Worm (Caenorhabditis elegans) whole organism, L4 larva: ENCODE measurements around the gene ceh-30.

Source experiments
- F26F4.8 ChIP-seq: fragments of 200-800 bp; sonication (Bioruptor generic); conservative IDR thresholded peaks from 2 replicates; pipeline ENCODE4 v1.3.6; 2022; ENCODE audit warnings: missing genetic modification characterization, missing compliant biosample characterization
- F37D6.2 ChIP-seq: sonication (generic microtip); optimal IDR thresholded peaks from 2 replicates; lab custom pipeline; 2016; ENCODE audit warnings: mild to moderate bottlenecking, missing genetic modification characterization, missing compliant biosample characterization
- T26A8.4 ChIP-seq: fragments of 200-800 bp; sonication (Bioruptor generic); IDR thresholded peaks from 2 replicates; pipeline ENCODE4 v1.3.6; 2022; ENCODE audit warnings: missing genetic modification characterization, missing compliant biosample characterization
- Y48G9A.11 ChIP-seq: fragments of 200-800 bp; sonication (Bioruptor generic); IDR thresholded peaks from 2 replicates; pipeline ENCODE4 v1.3.6; 2022; ENCODE audit warnings: missing genetic modification reagents, missing genetic modification characterization, missing compliant biosample characterization
- Y5F2A.4 ChIP-seq: fragments of 200-800 bp; sonication (Bioruptor generic); optimal IDR thresholded peaks from 2 replicates; lab custom pipeline; 2018; ENCODE audit warnings: mild to moderate bottlenecking, missing genetic modification characterization, missing compliant biosample characterization
- aha-1 ChIP-seq: fragments of 150-350 bp; peaks from one replicate; lab custom pipeline; 2014; ENCODE audit warnings: missing biosample characterization, missing genetic modification characterization
- arid-1 ChIP-seq: fragments of 200-800 bp; sonication (Bioruptor generic); conservative IDR thresholded peaks from 2 replicates; pipeline ENCODE4 v1.3.6; 2022; ENCODE audit warnings: missing genetic modification reagents, missing genetic modification characterization, missing compliant biosample characterization
- ceh-20 ChIP-seq: fragments of 200-800 bp; sonication (Bioruptor generic); IDR thresholded peaks from 2 replicates; pipeline ENCODE4 v1.3.6; 2022; ENCODE audit warnings: missing genetic modification reagents, missing genetic modification characterization, missing compliant biosample characterization
- ceh-28 ChIP-seq: fragments of 150-350 bp; optimal IDR thresholded peaks from 2 replicates; lab custom pipeline; 2014; ENCODE audit warnings: missing biosample characterization, missing genetic modification reagents, missing genetic modification characterization
- ces-1 ChIP-seq: fragments of 150-350 bp; sonication (generic microtip); optimal IDR thresholded peaks from 4 replicates; lab custom pipeline; 2014; ENCODE audit warnings: missing biosample characterization, missing genetic modification reagents, missing genetic modification characterization
- ctbp-1 ChIP-seq: fragments of 200-800 bp; sonication (Bioruptor generic); IDR thresholded peaks from 2 replicates; pipeline ENCODE4 v1.3.6; 2022; ENCODE audit warnings: missing genetic modification reagents, missing genetic modification characterization, missing compliant biosample characterization
- daf-12 ChIP-seq: fragments of 150-350 bp; optimal IDR thresholded peaks from 2 replicates; lab custom pipeline; 2014; ENCODE audit warnings: missing biosample characterization, missing genetic modification reagents, missing genetic modification characterization
- daf-16 ChIP-seq, 3 experiments: sonication (generic microtip); optimal IDR thresholded peaks; 2 replicates each; lab custom pipeline; 2016 to 2017; ENCODE audit warnings: missing genetic modification characterization in 3 of 3, missing genetic modification reagents in 3 of 3, mild to moderate bottlenecking in 2 of 3, missing compliant biosample characterization in 2 of 3, missing biosample characterization in 1 of 3, moderate library complexity in 1 of 3
- dmd-6 ChIP-seq: fragments of 200-800 bp; sonication (Bioruptor generic); IDR thresholded peaks from 2 replicates; pipeline ENCODE4 v1.3.6; 2022; ENCODE audit warnings: missing genetic modification reagents, missing genetic modification characterization, missing compliant biosample characterization
- dmd-9 ChIP-seq: fragments of 200-800 bp; sonication (Bioruptor generic); IDR thresholded peaks from 2 replicates; pipeline ENCODE4 v1.3.6; 2022; ENCODE audit warnings: missing genetic modification reagents, missing genetic modification characterization, missing compliant biosample characterization
- duxl-1 ChIP-seq: sonication (generic microtip); optimal IDR thresholded peaks from 2 replicates; lab custom pipeline; 2016; ENCODE audit warnings: mild to moderate bottlenecking, missing genetic modification characterization, moderate library complexity, missing compliant biosample characterization; ENCODE audit not compliant: poor library complexity
- dve-1 ChIP-seq: sonication (generic microtip); optimal IDR thresholded peaks from 2 replicates; lab custom pipeline; 2017; ENCODE audit warnings: antibody characterized with exemption, mild to moderate bottlenecking, missing genetic modification characterization, missing compliant biosample characterization; ENCODE audit not compliant: insufficient read depth
- egl-27 ChIP-seq: sonication (generic microtip); optimal IDR thresholded peaks from 3 replicates; lab custom pipeline; 2017; ENCODE audit warnings: missing biosample characterization, missing genetic modification reagents, missing genetic modification characterization
- hlh-11 ChIP-seq: fragments of 200-800 bp; sonication (Bioruptor generic); optimal IDR thresholded peaks from 2 replicates; lab custom pipeline; 2018; ENCODE audit warnings: mild to moderate bottlenecking, missing genetic modification characterization, missing compliant biosample characterization
- hlh-30 ChIP-seq: sonication (generic microtip); optimal IDR thresholded peaks from 2 replicates; lab custom pipeline; 2017; ENCODE audit warnings: antibody characterized with exemption, mild to moderate bottlenecking, missing genetic modification characterization, missing compliant biosample characterization; ENCODE audit not compliant: insufficient read depth
- hmg-1.1 ChIP-seq: fragments of 200-800 bp; sonication (Bioruptor generic); IDR thresholded peaks from 2 replicates; pipeline ENCODE4 v1.3.6; 2022; ENCODE audit warnings: missing genetic modification reagents, missing genetic modification characterization, missing compliant biosample characterization
- lin-15B ChIP-seq: fragments of 150-350 bp; sonication (generic microtip); optimal IDR thresholded peaks from 3 replicates; lab custom pipeline; 2014; ENCODE audit warnings: missing biosample characterization, missing genetic modification characterization
- lin-38 ChIP-seq: fragments of 200-800 bp; sonication (Bioruptor generic); IDR thresholded peaks from 2 replicates; pipeline ENCODE4 v1.3.6; 2022; ENCODE audit warnings: missing genetic modification reagents, missing genetic modification characterization, missing compliant biosample characterization
- lsy-2 ChIP-seq, 2 experiments: fragments of 150-350 bp in 1 of 2; sonication (generic microtip) in 1 of 2; optimal IDR thresholded peaks; 2 replicates each; lab custom pipeline; 2014 to 2017; ENCODE audit warnings: missing biosample characterization in 2 of 2, missing genetic modification characterization in 2 of 2
- mdl-1 ChIP-seq, 2 experiments: fragments of 150-350 bp in 1 of 2; sonication (generic microtip) in 1 of 2; optimal IDR thresholded peaks; 2 replicates each; lab custom pipeline; 2014 to 2017; ENCODE audit warnings: missing biosample characterization in 2 of 2, missing genetic modification characterization in 2 of 2
- mep-1 ChIP-seq: fragments of 150-350 bp; sonication (generic microtip); optimal IDR thresholded peaks from 3 replicates; lab custom pipeline; 2014; ENCODE audit warnings: missing biosample characterization, missing genetic modification characterization
- mes-2 ChIP-seq: sonication (generic microtip); optimal IDR thresholded peaks from 2 replicates; lab custom pipeline; 2016; ENCODE audit warnings: missing genotype, mild to moderate bottlenecking, missing genetic modification characterization, missing compliant biosample characterization; ENCODE audit not compliant: poor library complexity, severe bottlenecking
- mxl-3 ChIP-seq: fragments of 200-800 bp; sonication (Bioruptor generic); optimal IDR thresholded peaks from 2 replicates; lab custom pipeline; 2018; ENCODE audit warnings: mild to moderate bottlenecking, missing genetic modification characterization, missing compliant biosample characterization
- nhr-102 ChIP-seq: sonication (generic microtip); optimal IDR thresholded peaks from 2 replicates; lab custom pipeline; 2016; ENCODE audit warnings: mild to moderate bottlenecking, missing genetic modification characterization, moderate library complexity, missing compliant biosample characterization
- nhr-237 ChIP-seq: sonication (generic microtip); optimal IDR thresholded peaks from 2 replicates; lab custom pipeline; 2017; ENCODE audit warnings: missing biosample characterization, missing genetic modification characterization
- nhr-41 ChIP-seq: fragments of 200-800 bp; sonication (Bioruptor generic); IDR thresholded peaks from 2 replicates; pipeline ENCODE4 v1.3.6; 2022; ENCODE audit warnings: missing genetic modification reagents, missing genetic modification characterization, missing compliant biosample characterization
- nhr-48 ChIP-seq: sonication (generic microtip); optimal IDR thresholded peaks from 2 replicates; lab custom pipeline; 2016; ENCODE audit warnings: mild to moderate bottlenecking, missing genetic modification characterization, missing compliant biosample characterization
- pha-4 ChIP-seq, 2 experiments: fragments of 150-350 bp in 1 of 2; fragments of 200-800 bp in 1 of 2; sonication (Bioruptor generic) in 1 of 2; IDR thresholded peaks in 1 of 2; optimal IDR thresholded peaks in 1 of 2; 2 replicates each; pipeline versions ENCODE4 v1.3.6 to Lab custom; 2014 to 2022; ENCODE audit warnings: missing genetic modification characterization in 2 of 2, missing genetic modification reagents in 2 of 2, missing biosample characterization in 1 of 2, missing compliant biosample characterization in 1 of 2
- php-3 ChIP-seq: fragments of 200-800 bp; sonication (Bioruptor generic); IDR thresholded peaks from 2 replicates; pipeline ENCODE4 v1.3.6; 2022; ENCODE audit warnings: missing genetic modification reagents, missing genetic modification characterization, missing compliant biosample characterization
- pqm-1 ChIP-seq: sonication (generic microtip); optimal IDR thresholded peaks from 2 replicates; lab custom pipeline; 2017; ENCODE audit warnings: missing biosample characterization, missing genetic modification characterization
- rbr-2 ChIP-seq: sonication (generic microtip); optimal IDR thresholded peaks from 2 replicates; lab custom pipeline; 2016; ENCODE audit warnings: missing genotype, missing genetic modification characterization, missing compliant biosample characterization
- set-16 ChIP-seq: fragments of 200-800 bp; sonication (Bioruptor generic); IDR thresholded peaks from 2 replicates; pipeline ENCODE4 v1.3.6; 2022; ENCODE audit warnings: missing genetic modification reagents, missing genetic modification characterization, missing compliant biosample characterization
- skn-1 ChIP-seq: fragments of 150-350 bp; optimal IDR thresholded peaks from 2 replicates; lab custom pipeline; 2014; ENCODE audit warnings: missing biosample characterization, missing genetic modification characterization
- tag-97 ChIP-seq: fragments of 200-800 bp; sonication (Bioruptor generic); IDR thresholded peaks from 2 replicates; pipeline ENCODE4 v1.3.6; 2022; ENCODE audit warnings: missing genetic modification characterization, missing compliant biosample characterization
- tra-1 ChIP-seq: fragments of 200-800 bp; sonication (Bioruptor generic); IDR thresholded peaks from 2 replicates; pipeline ENCODE4 v1.3.6; 2022; ENCODE audit warnings: missing genetic modification reagents, missing genetic modification characterization, missing compliant biosample characterization
- unc-39 ChIP-seq: sonication (generic microtip); optimal IDR thresholded peaks from 2 replicates; lab custom pipeline; 2017; ENCODE audit warnings: missing biosample characterization, missing genetic modification characterization
- unc-62 ChIP-seq, 3 experiments: fragments of 150-350 bp in 1 of 3; sonication (generic microtip); optimal IDR thresholded peaks in 2 of 3; peaks in 1 of 3; 1 replicate in 1 of 3; 2 replicates in 2 of 3; lab custom pipeline; 2014 to 2017; ENCODE audit warnings: missing biosample characterization in 3 of 3, missing genetic modification characterization in 3 of 3, missing genetic modification reagents in 3 of 3, missing genotype in 1 of 3
- zip-2 ChIP-seq: fragments of 150-350 bp; optimal IDR thresholded peaks from 2 replicates; lab custom pipeline; 2014; ENCODE audit warnings: missing biosample characterization, missing genetic modification characterization
- ztf-7 ChIP-seq: fragments of 150-350 bp; optimal IDR thresholded peaks from 2 replicates; lab custom pipeline; 2014; ENCODE audit warnings: missing biosample characterization, missing genetic modification characterization

ceh-30 gene

DNA sequence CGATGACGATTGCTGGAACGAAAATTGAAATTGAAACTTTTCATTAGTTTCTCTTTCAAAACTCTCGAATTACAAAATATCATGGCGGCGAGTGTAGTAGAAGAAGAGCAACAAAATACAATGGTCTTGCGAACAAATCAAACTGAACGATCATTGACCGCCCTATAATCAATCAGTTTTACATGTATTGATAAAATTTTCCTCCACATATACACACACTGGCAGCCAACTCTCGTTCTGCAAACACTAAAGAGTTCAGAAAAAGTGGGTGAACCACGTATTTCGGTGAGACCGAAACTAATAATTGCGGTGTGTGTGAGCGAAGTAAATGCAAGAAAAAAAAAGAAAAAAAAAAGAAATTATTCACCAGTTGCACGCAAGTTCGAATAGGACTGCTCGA, 16.1 kb upstream of the ceh-30 start:
- TF ChIP-seq zip-2, result no peak
- TF ChIP-seq daf-16 (GFP tag; optimal IDR thresholded peaks at IDR 0.05; lab: Kevin White, UChicago), result no peak
- peak; percentile 4 for TF ChIP-seq daf-16 (tag; optimal IDR thresholded peaks at IDR 0.05; lab: Kevin White, UChicago)
- no peak for TF ChIP-seq nhr-48 (tag; lab: Kevin White, UChicago)
- TF ChIP-seq pqm-1, result peak; percentile 28
- peak; percentile 25 for TF ChIP-seq aha-1 (tag; lab: Kevin White, UChicago)
- TF ChIP-seq dmd-6, result peak; percentile 40; the same call in 1 of the 2 replicates

DNA sequence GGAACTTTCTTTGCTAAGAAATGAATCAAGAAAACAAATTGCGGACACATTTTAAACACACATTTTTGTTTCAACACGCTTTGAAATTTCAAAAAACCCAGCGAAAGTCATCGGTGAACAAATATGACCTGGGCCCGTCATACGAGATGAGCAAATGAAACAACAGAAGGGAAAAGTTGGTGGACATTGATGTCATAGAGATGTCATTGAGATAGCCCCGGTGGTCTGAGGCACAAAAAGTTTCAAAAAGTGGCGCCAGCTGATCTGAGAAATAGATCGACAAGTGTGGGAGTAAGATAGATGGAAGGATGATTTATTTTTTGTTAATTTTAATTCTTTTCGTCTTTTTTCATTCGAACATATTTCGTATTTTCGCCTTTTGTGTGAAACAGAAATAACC, 14.7 kb upstream of the ceh-30 start:
- TF ChIP-seq aha-1 (tag; lab: Kevin White, UChicago) (peak; percentile 9), php-3 (GFP tag; lab: Robert Waterston, UW) (no peak)

DNA sequence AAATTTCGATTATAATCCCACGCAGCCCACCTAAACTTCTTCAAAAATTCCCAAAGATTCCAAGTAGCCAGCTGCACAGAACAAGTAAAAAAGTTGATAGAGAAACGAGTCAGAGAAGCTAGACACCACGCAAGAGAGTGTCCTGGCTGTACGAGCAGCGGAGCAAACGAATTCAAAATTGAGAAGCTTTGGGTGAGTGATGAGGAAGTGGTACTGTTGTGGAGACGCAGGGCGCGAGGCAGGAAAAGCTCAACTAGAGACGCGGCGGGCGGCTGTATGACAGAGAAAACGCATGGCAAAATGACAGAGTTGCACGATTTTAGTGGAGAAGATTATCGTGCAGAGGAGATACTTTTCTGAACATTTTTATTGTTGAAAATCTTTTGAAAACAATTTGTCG, 14.1 kb upstream of the ceh-30 start:
- no peak for TF ChIP-seq set-16
- TF ChIP-seq ceh-28, result no peak
- TF ChIP-seq ztf-7 (tag; lab: Kevin White, UChicago), result no peak
- TF ChIP-seq Y5F2A.4, result no peak
- no peak for TF ChIP-seq nhr-48 (tag; lab: Kevin White, UChicago)
- no peak for TF ChIP-seq tag-97 (GFP tag; lab: Robert Waterston, UW)
- peak; percentile 34 for TF ChIP-seq ceh-20 (GFP tag; lab: Robert Waterston, UW)
- peak; percentile 49 for TF ChIP-seq dve-1 (tag; lab: Kevin White, UChicago)
- no peak for TF ChIP-seq lin-15B (tag; lab: Kevin White, UChicago)
- TF ChIP-seq ces-1 (GFP tag; lab: Kevin White, UChicago), result no peak
- no peak for TF ChIP-seq lin-38 (GFP tag; lab: Robert Waterston, UW)
- TF ChIP-seq mdl-1 (tag; optimal IDR thresholded peaks at IDR 0.05; lab: Kevin White, UChicago), result peak; percentile 2 to 24
- TF ChIP-seq nhr-102 (tag; lab: Kevin White, UChicago), result peak; percentile 25
- no peak for TF ChIP-seq daf-16 (GFP tag; optimal IDR thresholded peaks at IDR 0.05; lab: Kevin White, UChicago)
- peak; percentile 32 for TF ChIP-seq daf-16 (tag; optimal IDR thresholded peaks at IDR 0.05; lab: Kevin White, UChicago)
- peak in 1 of 2 experiments; percentile 50 for TF ChIP-seq lsy-2 (tag; optimal IDR thresholded peaks at IDR 0.05; lab: Kevin White, UChicago)
- TF ChIP-seq skn-1 (tag; lab: Kevin White, UChicago), result no peak
- no peak for TF ChIP-seq nhr-41
- TF ChIP-seq daf-12, result no peak
- TF ChIP-seq dmd-9 (GFP tag; lab: Robert Waterston, UW), result no peak
- TF ChIP-seq mxl-3 (GFP tag; lab: Kevin White, UChicago), result peak; percentile 35
- TF ChIP-seq zip-2, result no peak
- no peak for TF ChIP-seq duxl-1 (tag; lab: Kevin White, UChicago)
- peak; percentile 61 for TF ChIP-seq hlh-30 (tag; lab: Kevin White, UChicago)
- TF ChIP-seq Y48G9A.11 (GFP tag; lab: Robert Waterston, UW), result no peak
- TF ChIP-seq tra-1 (GFP tag; lab: Robert Waterston, UW), result 0 out of 2 replicates have a peak, but pooled peaks have one; percentile 17
- peak; percentile 72 for TF ChIP-seq mep-1 (tag; lab: Kevin White, UChicago)
- TF ChIP-seq pha-4 (GFP tag; IDR thresholded peaks at IDR 0.05; lab: Robert Waterston, UW), result no peak
- no peak for TF ChIP-seq pha-4 (tag; optimal IDR thresholded peaks at IDR 0.05; lab: Kevin White, UChicago)
- TF ChIP-seq unc-39 (tag; lab: Kevin White, UChicago), result no peak
- peak; percentile 88 for TF ChIP-seq hmg-1.1 (GFP tag; lab: Robert Waterston, UW)
- no peak for TF ChIP-seq nhr-237 (tag; lab: Kevin White, UChicago)
- no peak for TF ChIP-seq T26A8.4 (GFP tag; lab: Robert Waterston, UW)
- TF ChIP-seq mes-2 (tag; lab: Kevin White, UChicago), result peak; percentile 51
- TF ChIP-seq ctbp-1 (GFP tag; lab: Robert Waterston, UW), result peak; percentile 82
- TF ChIP-seq hlh-11 (tag; lab: Kevin White, UChicago), result peak; percentile 59
- no peak for TF ChIP-seq arid-1 (GFP tag; lab: Robert Waterston, UW)
- TF ChIP-seq F37D6.2, result peak; percentile 25
- no peak for TF ChIP-seq F26F4.8 (GFP tag; lab: Robert Waterston, UW)
- peak; percentile 61 for TF ChIP-seq rbr-2 (tag; lab: Kevin White, UChicago)
- no peak for TF ChIP-seq egl-27 (tag; lab: Kevin White, UChicago)
- TF ChIP-seq unc-62 (GFP tag; optimal IDR thresholded peaks at IDR 0.05 in 1 of 2; lab: Kevin White, UChicago), result peak in 1 of 2 experiments; percentile 12
- no peak for TF ChIP-seq unc-62 (tag; optimal IDR thresholded peaks at IDR 0.05; lab: Kevin White, UChicago)
